Worm (Caenorhabditis elegans): ENCODE results near the gene sri-63.

The sri-63 gene

ce11 chrII:3299457-3299856 lies 12.3 kb downstream of the sri-63 start, which contains the start of gene btb-22:
Gene btb-22 (plus strand): TSS chrII:3299757.
- TF ChIP-seq nhr-102 (tag; optimal IDR thresholded peaks at IDR 0.05): no peak
- no peak for TF ChIP-seq ZK337.2 (GFP tag; IDR thresholded peaks at IDR 0.05)
- no peak for TF ChIP-seq nhr-41 (GFP tag; IDR thresholded peaks at IDR 0.05)
- TF ChIP-seq lsy-2 (tag; optimal IDR thresholded peaks at IDR 0.05): no peak
- TF ChIP-seq php-3 (GFP tag; IDR thresholded peaks at IDR 0.05): no peak
- no peak for TF ChIP-seq dpl-1 (GFP tag; optimal IDR thresholded peaks at IDR 0.05)

ce11 chrII:3303582-3303981 lies 16.4 kb downstream of the sri-63 start:
- TF ChIP-seq nhr-28 (tag; optimal IDR thresholded peaks at IDR 0.05): peak; percentile 56
- no peak for TF ChIP-seq ces-1 (GFP tag; optimal IDR thresholded peaks at IDR 0.05)
- no peak for TF ChIP-seq php-3 (GFP tag; IDR thresholded peaks at IDR 0.05)
- TF ChIP-seq nhr-77 (tag; optimal IDR thresholded peaks at IDR 0.05): no peak
- peak; percentile 55 for TF ChIP-seq mes-2 (tag; optimal IDR thresholded peaks at IDR 0.05; ENCODE audit: poor library complexity, severe bottlenecking)
- TF ChIP-seq ctbp-1 (GFP tag; IDR thresholded peaks at IDR 0.05): no peak
- no peak for TF ChIP-seq aha-1 (tag)
- no peak for TF ChIP-seq lin-1 (GFP tag; IDR thresholded peaks at IDR 0.05)
- TF ChIP-seq Y105C5A.15 (GFP tag; IDR thresholded peaks at IDR 0.05): no peak
- TF ChIP-seq duxl-1 (tag; optimal IDR thresholded peaks at IDR 0.05; ENCODE audit: poor library complexity): peak; percentile 93
- TF ChIP-seq R02D3.7 (tag; optimal IDR thresholded peaks at IDR 0.05): no peak
- TF ChIP-seq nhr-111 (GFP tag; optimal IDR thresholded peaks at IDR 0.05): no peak
- TF ChIP-seq daf-16 (GFP tag; optimal IDR thresholded peaks at IDR 0.05): no peak
- TF ChIP-seq daf-16 (tag; optimal IDR thresholded peaks at IDR 0.05): peak; percentile 81
- no peak for TF ChIP-seq nhr-6 (tag; optimal IDR thresholded peaks at IDR 0.05)
- no peak for TF ChIP-seq ama-1 (optimal IDR thresholded peaks at IDR 0.05)
- no peak for TF ChIP-seq lin-13 (GFP tag; optimal IDR thresholded peaks at IDR 0.05)
- no peak for TF ChIP-seq aly-2 (tag; optimal IDR thresholded peaks at IDR 0.05)
- TF ChIP-seq nhr-237 (tag; optimal IDR thresholded peaks at IDR 0.05): no peak
- TF ChIP-seq attf-4 (tag; optimal IDR thresholded peaks at IDR 0.05): no peak
- peak; percentile 22 for TF ChIP-seq hlh-30 (tag; optimal IDR thresholded peaks at IDR 0.05; ENCODE audit: insufficient read depth)
- no peak for TF ChIP-seq zag-1 (tag; optimal IDR thresholded peaks at IDR 0.05)
- no peak for TF ChIP-seq lsy-2 (tag; optimal IDR thresholded peaks at IDR 0.05)
- TF ChIP-seq hmg-1.1 (GFP tag; IDR thresholded peaks at IDR 0.05): no peak
- TF ChIP-seq dmd-6 (GFP tag; IDR thresholded peaks at IDR 0.05): peak; percentile 30; the same call in 1 of the 2 replicates
- no peak for TF ChIP-seq madf-9 (GFP tag; conservative IDR thresholded peaks at IDR 0.05)
- TF ChIP-seq dve-1 (tag; optimal IDR thresholded peaks at IDR 0.05; ENCODE audit: insufficient read depth): peak; percentile 62
- TF ChIP-seq lin-15B (tag; optimal IDR thresholded peaks at IDR 0.05): no peak

- peak; percentile 19; the same call in 1 of the 2 replicates for TF ChIP-seq dmd-6 (GFP tag; IDR thresholded peaks at IDR 0.05)
Measured at ce11 chrII:3309963-3310362, 22.8 kb downstream of the sri-63 start.

ce11 chrII:3310957-3311657 lies 23.9 kb downstream of the sri-63 start:
- peak; percentile 56 for TF ChIP-seq pqm-1 (tag; optimal IDR thresholded peaks at IDR 0.05)
- no peak for TF ChIP-seq daf-16 (GFP tag; optimal IDR thresholded peaks at IDR 0.05)
- TF ChIP-seq daf-16 (tag; optimal IDR thresholded peaks at IDR 0.05): peak; percentile 11
- no peak for TF ChIP-seq daf-12 (tag; optimal IDR thresholded peaks at IDR 0.05)
- TF ChIP-seq nhr-28 (tag; optimal IDR thresholded peaks at IDR 0.05): peak; percentile 23
- TF ChIP-seq aha-1 (tag): no peak
- TF ChIP-seq dmd-6 (GFP tag; IDR thresholded peaks at IDR 0.05): peak; percentile 13; the same call in 1 of the 2 replicates
- TF ChIP-seq snpc-1.2 (GFP tag; IDR thresholded peaks at IDR 0.05): no peak
- TF ChIP-seq egl-43 (GFP tag; IDR thresholded peaks at IDR 0.05): no peak
- TF ChIP-seq dve-1 (tag; optimal IDR thresholded peaks at IDR 0.05; ENCODE audit: insufficient read depth): no peak
- no peak for TF ChIP-seq lin-39 (tag; optimal IDR thresholded peaks at IDR 0.05)
- peak; percentile 40 for TF ChIP-seq lin-38 (GFP tag; IDR thresholded peaks at IDR 0.05)
- peak; percentile 69 for TF ChIP-seq duxl-1 (tag; optimal IDR thresholded peaks at IDR 0.05; ENCODE audit: poor library complexity)
- TF ChIP-seq daf-8 (GFP tag; IDR thresholded peaks at IDR 0.05): no peak

All from whole organism, L4 larva.